Worm (Caenorhabditis elegans): ENCODE measurements around the gene C09F5.1.

ce11 chrIII:670994-671393 lies 12.5 kb downstream of the C09F5.1 start:
- TF ChIP-seq dmd-9 (GFP tag; IDR thresholded peaks at IDR 0.05), result no peak
- TF ChIP-seq nhr-25 (tag; optimal IDR thresholded peaks at IDR 0.05; ENCODE audit: borderline replicate concordance, insufficient read depth), result no peak
- TF ChIP-seq snpc-1.2 (GFP tag; IDR thresholded peaks at IDR 0.05), result no peak
- TF ChIP-seq ZK546.5 (tag; optimal IDR thresholded peaks at IDR 0.05), result no peak
- no peak for TF ChIP-seq ama-1 (optimal IDR thresholded peaks at IDR 0.05)
- TF ChIP-seq snpc-4 (tag; optimal IDR thresholded peaks at IDR 0.05), result no peak
- no peak for TF ChIP-seq lir-3 (tag; optimal IDR thresholded peaks at IDR 0.05)
- no peak for TF ChIP-seq daf-12 (tag; optimal IDR thresholded peaks at IDR 0.05)
- TF ChIP-seq nhr-77 (tag; optimal IDR thresholded peaks at IDR 0.05), result no peak
